Worm (Caenorhabditis elegans) whole organism, L3 larva: ENCODE results near the gene K07H8.9.
A peak's percentile ranks its signal among the peaks of the same experiment; 100 is the strongest.

ENCODE experiments used
- lsy-12 ChIP-seq: sonication (generic microtip); optimal IDR thresholded peaks from 2 replicates; lab custom pipeline; 2016; ENCODE audit warnings: mild to moderate bottlenecking, missing genetic modification characterization, missing compliant biosample characterization
- nhr-77 ChIP-seq: fragments of 150-350 bp; optimal IDR thresholded peaks from 2 replicates; lab custom pipeline; 2014; ENCODE audit warnings: missing biosample characterization, missing genetic modification characterization
- snpc-4 ChIP-seq: fragments of 150-350 bp; optimal IDR thresholded peaks from 2 replicates; lab custom pipeline; 2014; ENCODE audit warnings: missing biosample characterization, missing genetic modification characterization
- unc-62 ChIP-seq: fragments of 150-350 bp; sonication (generic microtip); optimal IDR thresholded peaks from 4 replicates; lab custom pipeline; 2014; ENCODE audit warnings: missing biosample characterization, missing genetic modification reagents, missing genetic modification characterization
- ztf-11 ChIP-seq: fragments of 150-350 bp; optimal IDR thresholded peaks from 2 replicates; lab custom pipeline; 2014; ENCODE audit warnings: missing biosample characterization, missing genetic modification characterization

DNA sequence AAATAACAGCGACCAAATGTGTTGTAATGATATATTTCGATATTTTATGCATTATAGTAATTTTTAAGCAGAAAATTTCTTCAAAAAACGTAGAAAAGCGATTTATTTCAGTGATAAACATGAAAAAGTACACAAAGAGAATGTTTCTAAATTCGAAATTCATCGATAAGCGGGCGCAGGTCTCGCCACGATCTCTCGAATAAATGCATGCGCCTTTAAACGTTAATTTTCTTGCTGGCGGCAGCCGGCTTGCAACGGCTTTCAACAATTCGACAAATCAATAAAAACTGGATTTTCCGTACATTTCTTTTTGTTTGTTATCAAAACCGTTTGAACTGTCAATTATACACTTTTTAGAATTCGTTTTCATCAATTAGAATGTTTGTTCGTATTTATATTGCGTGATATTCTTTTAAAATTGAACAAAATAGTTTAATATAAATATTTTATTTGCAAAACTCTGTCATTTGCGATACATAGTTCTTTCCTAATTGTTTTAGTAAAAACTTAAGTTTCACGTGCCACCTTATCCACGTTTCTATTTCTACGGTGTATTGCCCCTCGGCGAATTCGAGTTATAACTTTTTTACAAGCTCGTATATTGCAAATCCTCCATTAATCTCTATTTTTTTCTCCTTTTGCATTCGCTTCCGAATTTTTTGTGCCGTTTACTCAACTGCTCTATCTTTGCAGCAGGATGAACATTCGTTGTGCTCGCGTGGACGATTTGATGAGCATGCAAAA, 3.5 kb upstream of the K07H8.9 start, which contains the start of gene daf-31:
- no peak for TF ChIP-seq unc-62 (GFP tag; lab: Kevin White, UChicago)
- TF ChIP-seq nhr-77: no peak
- TF ChIP-seq ztf-11: no peak
- TF ChIP-seq snpc-4 (tag; lab: Kevin White, UChicago): peak; percentile 57
- TF ChIP-seq lsy-12 (tag; lab: Kevin White, UChicago): no peak
